Worm (Caenorhabditis elegans): ENCODE results near the gene tbc-12.
A peak's percentile ranks its signal among the peaks of the same experiment; 100 is the strongest.

The tbc-12 gene

ce11 chrX:2549322-2549721 is 17.1 kb upstream of the tbc-12 start (continued):
- TF ChIP-seq egl-13 (tag; optimal IDR thresholded peaks at IDR 0.05) (peak; percentile 17), lin-35 (GFP tag; optimal IDR thresholded peaks at IDR 0.05) (peak; percentile 39 to 67), sup-37 (GFP tag; optimal IDR thresholded peaks at IDR 0.05) (peak; percentile 32), ceh-63 (GFP tag; optimal IDR thresholded peaks at IDR 0.05) (no peak), nhr-237 (tag; optimal IDR thresholded peaks at IDR 0.05) (no peak), nhr-85 (tag) (peak; percentile 26), snu-23 (GFP tag; optimal IDR thresholded peaks at IDR 0.05) (peak; percentile 84), fos-1 (tag; optimal IDR thresholded peaks at IDR 0.05) (peak; percentile 43), jun-1 (tag; optimal IDR thresholded peaks at IDR 0.05) (peak; percentile 56)

DNA sequence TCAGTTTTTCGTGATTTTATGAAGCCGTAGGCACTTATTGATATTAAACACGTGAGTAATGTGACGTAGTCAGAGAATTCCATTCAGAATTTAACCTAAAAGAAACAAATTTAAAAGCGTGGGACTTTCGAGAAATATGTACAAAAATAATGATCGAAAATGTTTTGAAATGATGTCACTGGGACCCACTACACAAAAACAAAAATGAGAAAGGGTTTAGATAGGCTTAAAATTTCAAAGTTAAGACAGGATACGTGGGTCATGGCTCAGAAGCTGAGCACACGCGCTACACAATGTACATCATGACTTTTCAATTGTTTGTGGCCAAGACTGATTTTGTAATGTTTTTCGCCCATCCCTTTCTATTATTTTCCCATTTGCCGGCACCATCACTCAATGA is 16.6 kb upstream of the tbc-12 start, which contains the start of gene smvt-1:
Gene smvt-1 (minus strand): TSS at position 101 of the 400 bp plus-strand sequence.
- TF ChIP-seq nhr-20 (tag; optimal IDR thresholded peaks at IDR 0.05): no peak
- TF ChIP-seq dsc-1 (tag; optimal IDR thresholded peaks at IDR 0.05): peak; percentile 22

DNA sequence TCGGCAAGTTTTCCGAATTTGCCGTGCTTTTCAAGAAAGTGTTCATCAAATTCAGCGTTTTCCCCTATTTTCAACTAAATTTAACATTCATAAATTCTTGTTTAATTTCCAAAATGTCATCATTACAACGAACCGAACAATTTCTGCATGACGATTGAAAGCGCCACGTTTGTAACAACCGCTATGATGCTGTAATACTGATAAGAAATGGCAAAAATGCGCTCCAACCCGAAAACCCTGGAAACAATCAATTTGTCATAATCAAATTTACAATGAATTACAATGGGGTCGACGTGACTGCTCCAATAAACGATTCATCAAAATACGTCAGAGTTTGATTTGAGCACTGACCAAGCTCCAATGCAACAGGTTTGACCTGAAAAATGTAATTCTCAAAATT is 12.4 kb upstream of the tbc-12 start:
- TF ChIP-seq jun-1 (tag; optimal IDR thresholded peaks at IDR 0.05) (no peak), elt-2 (tag; optimal IDR thresholded peaks at IDR 0.05) (peak; percentile 20), ceh-82 (tag; optimal IDR thresholded peaks at IDR 0.05) (no peak)

DNA sequence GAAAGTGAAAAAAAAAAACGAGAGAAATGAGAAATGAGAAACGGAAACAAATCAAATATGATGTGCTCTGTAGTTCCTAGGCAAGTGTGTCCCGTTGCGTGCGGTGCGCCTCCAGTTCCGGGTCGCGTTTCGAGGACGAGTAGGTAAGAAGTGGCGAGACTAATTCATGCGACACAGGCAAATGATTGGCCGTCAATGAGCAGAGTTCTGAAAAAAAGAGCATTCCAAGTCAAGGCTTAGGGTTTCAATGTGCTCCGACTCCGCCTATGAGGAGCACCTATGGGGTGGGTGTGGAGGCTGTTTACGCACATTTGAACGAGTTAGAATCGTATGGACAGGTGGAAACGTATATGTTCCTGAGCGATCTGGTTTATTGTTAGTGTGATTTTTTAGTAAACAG is 11.1 kb upstream of the tbc-12 start:
- peak; percentile 6 for TF ChIP-seq dsc-1 (tag; optimal IDR thresholded peaks at IDR 0.05)
- TF ChIP-seq aha-1 (tag; optimal IDR thresholded peaks at IDR 0.05): no peak
- no peak for TF ChIP-seq nhr-76 (tag; optimal IDR thresholded peaks at IDR 0.05)
- TF ChIP-seq unc-86 (tag; optimal IDR thresholded peaks at IDR 0.05): no peak
- no peak for TF ChIP-seq lin-13 (GFP tag; optimal IDR thresholded peaks at IDR 0.05)
- no peak for TF ChIP-seq egl-27 (tag; optimal IDR thresholded peaks at IDR 0.05)
- no peak for TF ChIP-seq unc-30 (tag; optimal IDR thresholded peaks at IDR 0.05)
- peak; percentile 18 for TF ChIP-seq egl-13 (tag; optimal IDR thresholded peaks at IDR 0.05)
- no peak for TF ChIP-seq hlh-17 (GFP tag; optimal IDR thresholded peaks at IDR 0.05; ENCODE audit: borderline replicate concordance)
- no peak for TF ChIP-seq zip-4 (GFP tag; optimal IDR thresholded peaks at IDR 0.05)
- no peak for TF ChIP-seq ces-1 (GFP tag; optimal IDR thresholded peaks at IDR 0.05)
- TF ChIP-seq elt-2 (tag; optimal IDR thresholded peaks at IDR 0.05): peak; percentile 6
- TF ChIP-seq ceh-88 (GFP tag; IDR thresholded peaks at IDR 0.05): no peak
- TF ChIP-seq mab-9 (GFP tag; IDR thresholded peaks at IDR 0.05): no peak
- TF ChIP-seq fkh-10 (GFP tag; optimal IDR thresholded peaks at IDR 0.05): no peak

- TF ChIP-seq mdl-1 (tag; optimal IDR thresholded peaks at IDR 0.05) (no peak), elt-2 (tag; optimal IDR thresholded peaks at IDR 0.05) (peak; percentile 60), lin-35 (GFP tag; optimal IDR thresholded peaks at IDR 0.05) (peak in 1 of 2 experiments; percentile 37), zip-4 (GFP tag; optimal IDR thresholded peaks at IDR 0.05) (no peak), lin-14 (GFP tag; optimal IDR thresholded peaks at IDR 0.05) (peak; percentile 32), nhr-20 (tag; optimal IDR thresholded peaks at IDR 0.05) (peak; percentile 8), swsn-7 (tag; optimal IDR thresholded peaks at IDR 0.05) (no peak), skn-1 (tag; optimal IDR thresholded peaks at IDR 0.05) (peak; percentile 44), efl-1 (optimal IDR thresholded peaks at IDR 0.05) (no peak), efl-1 (GFP tag; optimal IDR thresholded peaks at IDR 0.05 in 1 of 2) (peak in 1 of 2 experiments; percentile 23), C04F5.9 (tag; optimal IDR thresholded peaks at IDR 0.05) (no peak)
Measured at ce11 chrX:2541003-2541521, 8.8 kb upstream of the tbc-12 start, which contains the start of gene F52H2.3. TSS of gene F52H2.3 (minus strand) at chrX:2541053.

- no peak for TF ChIP-seq hlh-17 (GFP tag; optimal IDR thresholded peaks at IDR 0.05; ENCODE audit: borderline replicate concordance)
- TF ChIP-seq ceh-88 (GFP tag; IDR thresholded peaks at IDR 0.05): no peak
- no peak for TF ChIP-seq nhr-11 (tag; optimal IDR thresholded peaks at IDR 0.05)
- TF ChIP-seq irx-1 (tag; optimal IDR thresholded peaks at IDR 0.05): no peak
- TF ChIP-seq fkh-4 (tag; optimal IDR thresholded peaks at IDR 0.05; ENCODE audit: borderline replicate concordance): peak; percentile 68
- TF ChIP-seq dsc-1 (tag; optimal IDR thresholded peaks at IDR 0.05): peak; percentile 93
- TF ChIP-seq zag-1 (tag; optimal IDR thresholded peaks at IDR 0.05): no peak
- TF ChIP-seq efl-1 (optimal IDR thresholded peaks at IDR 0.05): no peak
- TF ChIP-seq efl-1 (GFP tag; optimal IDR thresholded peaks at IDR 0.05 in 1 of 2): peak in 1 of 2 experiments; percentile 67
Measured at ce11 chrX:2538713-2539112, 6.5 kb upstream of the tbc-12 start.
